Worm (Caenorhabditis elegans) whole organism, L2 larva: Measurements from ENCODE around the gene M153.5.

ENCODE experiments used
- R02D3.7 ChIP-seq: fragments of 150-350 bp; optimal IDR thresholded peaks from 2 replicates; lab custom pipeline; 2014; ENCODE audit warnings: missing biosample characterization, missing genetic modification characterization
- ceh-82 ChIP-seq: fragments of 150-350 bp; optimal IDR thresholded peaks from 2 replicates; lab custom pipeline; 2014; ENCODE audit warnings: missing biosample characterization, missing genetic modification characterization
- elt-3 ChIP-seq: sonication (generic microtip); optimal IDR thresholded peaks from 2 replicates; lab custom pipeline; 2017; ENCODE audit warnings: missing biosample characterization, missing genetic modification characterization
- fos-1 ChIP-seq: fragments of 150-350 bp; optimal IDR thresholded peaks from 2 replicates; lab custom pipeline; 2014; ENCODE audit warnings: missing biosample characterization, missing genetic modification characterization
- nhr-237 ChIP-seq: fragments of 150-350 bp; optimal IDR thresholded peaks from 2 replicates; lab custom pipeline; 2014; ENCODE audit warnings: missing biosample characterization, missing genetic modification characterization
- unc-39 ChIP-seq: fragments of 150-350 bp; optimal IDR thresholded peaks from 2 replicates; lab custom pipeline; 2014; ENCODE audit warnings: missing biosample characterization, missing genetic modification characterization
- unc-55 ChIP-seq: fragments of 150-350 bp; sonication (generic microtip); optimal IDR thresholded peaks from 3 replicates; lab custom pipeline; 2014; ENCODE audit warnings: missing biosample characterization, missing genetic modification reagents, missing genetic modification characterization
- ztf-11 ChIP-seq: sonication (generic microtip); optimal IDR thresholded peaks from 2 replicates; lab custom pipeline; 2017; ENCODE audit warnings: missing biosample characterization, missing genetic modification characterization

ce11 chrX:12164943-12165342 is 21.1 kb downstream of the M153.5 start:
- no peak for TF ChIP-seq unc-39 (tag; lab: Kevin White, UChicago)
- no peak for TF ChIP-seq unc-55 (GFP tag; lab: Kevin White, UChicago)
- TF ChIP-seq elt-3 = no peak
- TF ChIP-seq ceh-82 (tag; lab: Kevin White, UChicago) = no peak
- no peak for TF ChIP-seq ztf-11 (tag; lab: Kevin White, UChicago)
- no peak for TF ChIP-seq fos-1
- TF ChIP-seq R02D3.7 (tag; lab: Kevin White, UChicago) = no peak
- no peak for TF ChIP-seq nhr-237 (tag; lab: Kevin White, UChicago)
